Fruit fly (Drosophila melanogaster) Kc167 (cell line): ENCODE data around the gene ND-75.

Experiments used
- Myc ChIP-seq: fragments of >200 bp; optimal IDR thresholded peaks from 2 replicates; lab custom pipeline; 2017; ENCODE audit warnings: missing external identifiers
- h ChIP-seq: fragments of >200 bp; optimal IDR thresholded peaks from 3 replicates; lab custom pipeline; 2018; ENCODE audit warnings: missing external identifiers
- ttk ChIP-seq: sonication (Bioruptor generic); optimal IDR thresholded peaks from 2 replicates; lab custom pipeline; 2017; ENCODE audit warnings: missing external identifiers

- TF ChIP-seq ttk, result no peak
- TF ChIP-seq Myc, result no peak
- TF ChIP-seq h (lab: Kevin White, UChicago), result no peak
These were observed 33.6 kb upstream of the ND-75 start for dm6 chrX:8285052-8285451.
